Fruit fly (Drosophila melanogaster) whole organism, embryonic: ENCODE data around the gene CG14282.

Experiments
- CG18764 ChIP-seq: fragments of 200-800 bp; sonication (Bioruptor generic); optimal IDR thresholded peaks from 3 replicates; lab custom pipeline; 2016; ENCODE audit warnings: missing biosample characterization, missing genetic modification characterization
- Ets65A ChIP-seq: fragments of 200-800 bp; sonication (Bioruptor generic); peaks from one replicate; lab custom pipeline; 2016; ENCODE audit warnings: missing biosample characterization, missing genetic modification characterization
- nom ChIP-seq: fragments of 200-800 bp; sonication (Bioruptor generic); optimal IDR thresholded peaks from 2 replicates; lab custom pipeline; 2017; ENCODE audit warnings: missing biosample characterization, missing genetic modification characterization, mild to moderate bottlenecking, moderate library complexity, missing genetic modification reagents

DNA sequence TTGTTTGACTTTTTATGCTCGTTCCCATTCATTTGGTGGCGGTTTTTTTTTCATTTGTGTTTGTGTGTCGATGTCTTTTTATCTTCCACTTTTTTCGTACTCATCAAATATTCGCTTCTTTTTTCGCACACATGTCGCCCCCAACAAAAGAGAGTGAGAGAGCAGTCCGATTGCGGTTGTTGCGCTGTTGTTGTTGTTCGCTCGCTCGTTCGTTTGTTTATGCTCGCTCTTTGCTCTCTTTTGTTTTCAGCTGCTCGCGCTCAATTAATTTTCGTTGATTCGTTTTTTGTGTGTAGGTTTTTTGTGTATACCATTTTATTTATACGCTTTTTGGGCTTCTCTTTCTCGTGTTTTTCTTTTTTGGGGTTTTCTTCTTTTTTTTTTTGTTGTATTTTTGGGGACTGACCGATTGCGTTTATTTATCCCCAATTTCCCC, 11.2 kb upstream of the CG14282 start:
- no peak for TF ChIP-seq CG18764 (GFP tag; lab: Kevin White, UChicago)
- no peak for TF ChIP-seq Ets65A (GFP tag; lab: Kevin White, UChicago)
- TF ChIP-seq nom, result peak; percentile 48
